Worm (Caenorhabditis elegans) whole organism, L2 larva: ENCODE measurements around the gene arp-6.

Experiments
- C34F6.9 ChIP-seq: fragments of 150-350 bp; optimal IDR thresholded peaks from 2 replicates; lab custom pipeline; 2014; ENCODE audit warnings: missing biosample characterization, missing genetic modification characterization
- R02D3.7 ChIP-seq: fragments of 150-350 bp; optimal IDR thresholded peaks from 2 replicates; lab custom pipeline; 2014; ENCODE audit warnings: missing biosample characterization, missing genetic modification characterization
- Y55F3AM.14 ChIP-seq: fragments of 200-800 bp; sonication (Bioruptor generic); optimal IDR thresholded peaks from 2 replicates; lab custom pipeline; 2018; ENCODE audit warnings: mild to moderate bottlenecking, missing genetic modification characterization, missing compliant biosample characterization
- ZK546.5 ChIP-seq: sonication (generic microtip); optimal IDR thresholded peaks from 2 replicates; lab custom pipeline; 2017; ENCODE audit warnings: missing biosample characterization, missing genetic modification characterization
- alr-1 ChIP-seq: fragments of 150-350 bp; optimal IDR thresholded peaks from 2 replicates; lab custom pipeline; 2014; ENCODE audit warnings: missing biosample characterization, missing genetic modification characterization
- aly-2 ChIP-seq: fragments of 150-350 bp; optimal IDR thresholded peaks from 2 replicates; lab custom pipeline; 2014; ENCODE audit warnings: missing biosample characterization, missing genetic modification characterization
- ama-1 ChIP-seq: fragments of 150-350 bp; optimal IDR thresholded peaks from 2 replicates; lab custom pipeline; 2018; ENCODE audit warnings: inconsistent platforms
- blmp-1 ChIP-seq: sonication (generic microtip); optimal IDR thresholded peaks from 2 replicates; lab custom pipeline; 2017; ENCODE audit warnings: missing genetic modification characterization, mild to moderate bottlenecking, missing compliant biosample characterization, antibody characterized with exemption, moderate library complexity; ENCODE audit not compliant: insufficient read depth
- ceh-16 ChIP-seq: fragments of 150-350 bp; optimal IDR thresholded peaks from 2 replicates; lab custom pipeline; 2014; ENCODE audit warnings: missing biosample characterization, missing genetic modification characterization
- ceh-82 ChIP-seq: fragments of 150-350 bp; optimal IDR thresholded peaks from 2 replicates; lab custom pipeline; 2014; ENCODE audit warnings: missing biosample characterization, missing genetic modification characterization
- crh-2 ChIP-seq: sonication (generic microtip); optimal IDR thresholded peaks from 2 replicates; lab custom pipeline; 2017; ENCODE audit warnings: missing biosample characterization, missing genetic modification characterization
- dmd-4 ChIP-seq: sonication (generic microtip); optimal IDR thresholded peaks from 2 replicates; lab custom pipeline; 2017; ENCODE audit warnings: missing biosample characterization, missing genetic modification characterization
- egl-27 ChIP-seq: sonication (generic microtip); optimal IDR thresholded peaks from 3 replicates; lab custom pipeline; 2017; ENCODE audit warnings: missing biosample characterization, missing genetic modification reagents, missing genetic modification characterization
- elt-1 ChIP-seq: fragments of 150-350 bp; optimal IDR thresholded peaks from 2 replicates; lab custom pipeline; 2014; ENCODE audit warnings: missing biosample characterization, missing genetic modification characterization
- elt-3 ChIP-seq: sonication (generic microtip); optimal IDR thresholded peaks from 2 replicates; lab custom pipeline; 2017; ENCODE audit warnings: missing biosample characterization, missing genetic modification characterization
- fos-1 ChIP-seq: fragments of 150-350 bp; optimal IDR thresholded peaks from 2 replicates; lab custom pipeline; 2014; ENCODE audit warnings: missing biosample characterization, missing genetic modification characterization
- gmeb-1 ChIP-seq: fragments of 150-350 bp; optimal IDR thresholded peaks from 2 replicates; lab custom pipeline; 2014; ENCODE audit warnings: missing biosample characterization, missing genetic modification characterization
- lin-11 ChIP-seq: fragments of 150-350 bp; sonication (generic microtip); optimal IDR thresholded peaks from 2 replicates; lab custom pipeline; 2014; ENCODE audit warnings: missing biosample characterization, missing genetic modification characterization, inconsistent platforms, mixed read lengths
- lsy-2 ChIP-seq, 2 experiments: fragments of 150-350 bp in 1 of 2; sonication (generic microtip) in 1 of 2; optimal IDR thresholded peaks; 2 replicates each; lab custom pipeline; 2014 to 2017; ENCODE audit warnings: missing biosample characterization in 2 of 2, missing genetic modification characterization in 2 of 2
- mab-5 ChIP-seq: fragments of 150-350 bp; optimal IDR thresholded peaks from 2 replicates; lab custom pipeline; 2014; ENCODE audit warnings: missing biosample characterization, missing genetic modification characterization
- mbf-1 ChIP-seq: sonication (generic microtip); optimal IDR thresholded peaks from 2 replicates; lab custom pipeline; 2017; ENCODE audit warnings: missing biosample characterization, missing genetic modification characterization
- mdl-1 ChIP-seq, 2 experiments: fragments of 150-350 bp in 1 of 2; sonication (generic microtip) in 1 of 2; optimal IDR thresholded peaks; 2 replicates each; lab custom pipeline; 2017; ENCODE audit warnings: missing biosample characterization in 2 of 2, missing genetic modification characterization in 2 of 2
- nhr-10 ChIP-seq: sonication (generic microtip); optimal IDR thresholded peaks from 2 replicates; lab custom pipeline; 2017; ENCODE audit warnings: missing biosample characterization, missing genetic modification characterization
- nhr-11 ChIP-seq: fragments of 150-350 bp; optimal IDR thresholded peaks from 2 replicates; lab custom pipeline; 2014; ENCODE audit warnings: missing biosample characterization, missing genetic modification characterization
- nhr-12 ChIP-seq: fragments of 150-350 bp; optimal IDR thresholded peaks from 2 replicates; lab custom pipeline; 2014; ENCODE audit warnings: missing biosample characterization, missing genetic modification characterization
- nhr-129 ChIP-seq: fragments of 150-350 bp; optimal IDR thresholded peaks from 2 replicates; lab custom pipeline; 2014; ENCODE audit warnings: missing biosample characterization, missing genetic modification characterization
- nhr-21 ChIP-seq: fragments of 150-350 bp; optimal IDR thresholded peaks from 2 replicates; lab custom pipeline; 2014; ENCODE audit warnings: missing biosample characterization, missing genetic modification characterization
- nhr-237 ChIP-seq: fragments of 150-350 bp; optimal IDR thresholded peaks from 2 replicates; lab custom pipeline; 2014; ENCODE audit warnings: missing biosample characterization, missing genetic modification characterization
- nhr-25 ChIP-seq: fragments of 150-350 bp; sonication (generic microtip); optimal IDR thresholded peaks from 3 replicates; lab custom pipeline; 2014; ENCODE audit warnings: missing biosample characterization, missing genetic modification characterization
- nhr-6 ChIP-seq: fragments of 150-350 bp; optimal IDR thresholded peaks from 2 replicates; lab custom pipeline; 2014; ENCODE audit warnings: missing biosample characterization, missing genetic modification characterization
- nhr-77 ChIP-seq: fragments of 150-350 bp; optimal IDR thresholded peaks from 2 replicates; lab custom pipeline; 2014; ENCODE audit warnings: missing biosample characterization, missing genetic modification characterization
- peb-1 ChIP-seq: fragments of 150-350 bp; optimal IDR thresholded peaks from 2 replicates; lab custom pipeline; 2014; ENCODE audit warnings: missing biosample characterization, missing genetic modification characterization
- sem-4 ChIP-seq: fragments of 150-350 bp; optimal IDR thresholded peaks from 2 replicates; lab custom pipeline; 2014; ENCODE audit warnings: missing biosample characterization, missing genetic modification reagents, missing genetic modification characterization
- skn-1 ChIP-seq: sonication (generic microtip); optimal IDR thresholded peaks from 2 replicates; lab custom pipeline; 2017; ENCODE audit warnings: missing biosample characterization, missing genetic modification characterization
- sma-3 ChIP-seq: sonication (generic microtip); optimal IDR thresholded peaks from 2 replicates; lab custom pipeline; 2016; ENCODE audit warnings: missing genetic modification reagents, missing genetic modification characterization, missing compliant biosample characterization
- sma-9 ChIP-seq, 2 experiments: fragments of 150-350 bp in 1 of 2; sonication (generic microtip) in 1 of 2; optimal IDR thresholded peaks; 2 replicates each; lab custom pipeline; 2014 to 2016; ENCODE audit warnings: missing genetic modification characterization in 2 of 2, mild to moderate bottlenecking in 1 of 2, missing biosample characterization in 1 of 2, missing compliant biosample characterization in 1 of 2, missing genetic modification reagents in 1 of 2, moderate library complexity in 1 of 2
- snpc-4 ChIP-seq: fragments of 150-350 bp; optimal IDR thresholded peaks from 2 replicates; lab custom pipeline; 2014; ENCODE audit warnings: missing biosample characterization, missing genetic modification characterization
- unc-39 ChIP-seq: fragments of 150-350 bp; optimal IDR thresholded peaks from 2 replicates; lab custom pipeline; 2014; ENCODE audit warnings: missing biosample characterization, missing genetic modification characterization
- unc-55 ChIP-seq: fragments of 150-350 bp; sonication (generic microtip); optimal IDR thresholded peaks from 3 replicates; lab custom pipeline; 2014; ENCODE audit warnings: missing biosample characterization, missing genetic modification reagents, missing genetic modification characterization
- unc-62 ChIP-seq: fragments of 150-350 bp; optimal IDR thresholded peaks from 2 replicates; lab custom pipeline; 2014; ENCODE audit warnings: missing biosample characterization, missing genetic modification reagents, missing genetic modification characterization
- zag-1 ChIP-seq: fragments of 150-350 bp; optimal IDR thresholded peaks from 2 replicates; lab custom pipeline; 2014; ENCODE audit warnings: missing biosample characterization, missing genetic modification characterization
- ztf-1 ChIP-seq: fragments of 200-800 bp; sonication (Bioruptor generic); conservative IDR thresholded peaks from 2 replicates; pipeline ENCODE4 v1.3.6; 2022; ENCODE audit warnings: missing genetic modification characterization, missing compliant biosample characterization
- ztf-11 ChIP-seq: sonication (generic microtip); optimal IDR thresholded peaks from 2 replicates; lab custom pipeline; 2017; ENCODE audit warnings: missing biosample characterization, missing genetic modification characterization
- ztf-4 ChIP-seq: fragments of 150-350 bp; optimal IDR thresholded peaks from 2 replicates; lab custom pipeline; 2014; ENCODE audit warnings: missing biosample characterization, missing genetic modification characterization

Gene arp-6

ce11 chrII:8075324-8075810, 38.2 kb upstream of the arp-6 start, which contains the start of gene K02C4.2 (continued):
- TF ChIP-seq unc-62 (GFP tag; lab: Kevin White, UChicago) = no peak
- TF ChIP-seq lin-11 = peak; percentile 42
- TF ChIP-seq nhr-21 = peak; percentile 85
- TF ChIP-seq unc-39 (tag; lab: Kevin White, UChicago) = no peak
- no peak for TF ChIP-seq ama-1 (lab: Kevin White, UChicago)
- TF ChIP-seq blmp-1 (tag; lab: Kevin White, UChicago) = peak; percentile 36
- TF ChIP-seq nhr-6 (tag; lab: Kevin White, UChicago) = no peak
- peak; percentile 36 for TF ChIP-seq zag-1 (tag; lab: Kevin White, UChicago)
- TF ChIP-seq snpc-4 = peak; percentile 42
- TF ChIP-seq nhr-129 (tag; lab: Kevin White, UChicago) = peak; percentile 95
- TF ChIP-seq ztf-4 (tag; lab: Kevin White, UChicago) = no peak
- TF ChIP-seq Y55F3AM.14 = peak; percentile 62
- peak; percentile 9 for TF ChIP-seq nhr-11 (tag; lab: Kevin White, UChicago)
- peak; percentile 90 for TF ChIP-seq fos-1
- no peak for TF ChIP-seq alr-1 (tag; lab: Kevin White, UChicago)

ce11 chrII:8074058-8074457, 36.9 kb upstream of the arp-6 start:
- TF ChIP-seq nhr-237 (tag; lab: Kevin White, UChicago) = no peak
- peak; percentile 47 for TF ChIP-seq fos-1

- TF ChIP-seq fos-1 (peak; percentile 39), C34F6.9 (no peak)
Measured at ce11 chrII:8073222-8073621, 36.1 kb upstream of the arp-6 start, which contains the start of gene gpcp-2. TSS of gene gpcp-2 (minus strand) at chrII:8073374.

- TF ChIP-seq unc-55 (GFP tag; lab: Kevin White, UChicago) = peak; percentile 45
- no peak for TF ChIP-seq ceh-82 (tag; lab: Kevin White, UChicago)
- no peak for TF ChIP-seq nhr-237 (tag; lab: Kevin White, UChicago)
- peak; percentile 76 for TF ChIP-seq nhr-21
- no peak for TF ChIP-seq gmeb-1 (tag; lab: Kevin White, UChicago)
- TF ChIP-seq peb-1 (tag; lab: Kevin White, UChicago) = no peak
- peak; percentile 81 for TF ChIP-seq C34F6.9
- TF ChIP-seq unc-62 (GFP tag; lab: Kevin White, UChicago) = peak; percentile 63
- TF ChIP-seq skn-1 = no peak
- TF ChIP-seq sem-4 (tag; lab: Kevin White, UChicago) = no peak
- no peak for TF ChIP-seq nhr-11 (tag; lab: Kevin White, UChicago)
- peak; percentile 91 for TF ChIP-seq sma-9 (GFP tag; optimal IDR thresholded peaks at IDR 0.05; lab: Kevin White, UChicago)
- TF ChIP-seq sma-9 (tag; optimal IDR thresholded peaks at IDR 0.05; lab: Kevin White, UChicago) = no peak
- no peak for TF ChIP-seq elt-3
- TF ChIP-seq lsy-2 (tag; optimal IDR thresholded peaks at IDR 0.05; lab: Kevin White, UChicago) = peak in 1 of 2 experiments; percentile 80
- peak; percentile 26 for TF ChIP-seq fos-1
- no peak for TF ChIP-seq lin-11
- no peak for TF ChIP-seq R02D3.7
- peak; percentile 3 for TF ChIP-seq egl-27 (tag; lab: Kevin White, UChicago)
- no peak for TF ChIP-seq mbf-1 (tag; lab: Kevin White, UChicago)
- peak; percentile 80 for TF ChIP-seq nhr-129 (tag; lab: Kevin White, UChicago)
- TF ChIP-seq ztf-4 (tag; lab: Kevin White, UChicago) = peak; percentile 18
- TF ChIP-seq sma-3 (GFP tag; lab: Kevin White, UChicago) = no peak
- TF ChIP-seq ceh-16 (tag; lab: Kevin White, UChicago) = no peak
- TF ChIP-seq nhr-6 (tag; lab: Kevin White, UChicago) = peak; percentile 45
- no peak for TF ChIP-seq elt-1
- peak; percentile 53 for TF ChIP-seq zag-1 (tag; lab: Kevin White, UChicago)
- TF ChIP-seq aly-2 = no peak
- TF ChIP-seq ztf-1 (GFP tag; lab: Robert Waterston, UW) = no peak
- no peak for TF ChIP-seq nhr-12 (tag; lab: Kevin White, UChicago)
- peak; percentile 48 for TF ChIP-seq mab-5 (tag; lab: Kevin White, UChicago)
- peak; percentile 39 for TF ChIP-seq blmp-1 (tag; lab: Kevin White, UChicago)
- TF ChIP-seq unc-39 (tag; lab: Kevin White, UChicago) = no peak
- no peak for TF ChIP-seq nhr-77 (tag; lab: Kevin White, UChicago)
- TF ChIP-seq dmd-4 (tag; lab: Kevin White, UChicago) = no peak
- peak in 1 of 2 experiments; percentile 83 for TF ChIP-seq mdl-1 (tag; optimal IDR thresholded peaks at IDR 0.05; lab: Kevin White, UChicago)
- peak; percentile 77 for TF ChIP-seq crh-2
- no peak for TF ChIP-seq nhr-10
- TF ChIP-seq snpc-4 = peak; percentile 38
- TF ChIP-seq ZK546.5 (tag; lab: Kevin White, UChicago) = no peak
- peak; percentile 63 for TF ChIP-seq nhr-25 (tag; lab: Kevin White, UChicago)
- no peak for TF ChIP-seq ztf-11 (tag; lab: Kevin White, UChicago)
Measured at ce11 chrII:8071801-8072544, 34.8 kb upstream of the arp-6 start.
